Worm (Caenorhabditis elegans) whole organism, young adult: Measurements from ENCODE around the gene M106.7.

Experiments
- B0261.1 ChIP-seq: sonication (generic microtip); optimal IDR thresholded peaks from 2 replicates; lab custom pipeline; 2016; ENCODE audit warnings: mild to moderate bottlenecking, missing genetic modification characterization, moderate library complexity, missing compliant biosample characterization
- ama-1 ChIP-seq, 3 experiments: fragments of 150-350 bp in 1 of 3; sonication (generic microtip) in 2 of 3; optimal IDR thresholded peaks; 2 replicates each; lab custom pipeline; 2014 to 2018; ENCODE audit warnings: missing biosample characterization in 2 of 3, missing genetic modification characterization in 2 of 3, missing genetic modification reagents in 2 of 3
- cebp-1 ChIP-seq, 2 experiments: fragments of 200-800 bp in 1 of 2; sonication (Bioruptor generic) in 1 of 2; sonication (generic microtip) in 1 of 2; IDR thresholded peaks in 1 of 2; optimal IDR thresholded peaks in 1 of 2; 2 replicates each; pipeline versions ENCODE4 v1.3.6 to Lab custom; 2017 to 2022; ENCODE audit warnings: missing compliant biosample characterization in 2 of 2, missing genetic modification characterization in 2 of 2, mild to moderate bottlenecking in 1 of 2, missing genetic modification reagents in 1 of 2, moderate library complexity in 1 of 2
- efl-1 ChIP-seq: fragments of 150-350 bp; optimal IDR thresholded peaks from 2 replicates; lab custom pipeline; 2014; ENCODE audit warnings: missing biosample characterization, missing genetic modification reagents, missing genetic modification characterization
- egl-18 ChIP-seq: fragments of 200-800 bp; sonication (Bioruptor generic); IDR thresholded peaks from 2 replicates; pipeline ENCODE4 v1.3.6; 2022; ENCODE audit warnings: missing genetic modification reagents, missing genetic modification characterization, missing compliant biosample characterization
- egrh-3 ChIP-seq: fragments of 200-800 bp; sonication (Bioruptor generic); IDR thresholded peaks from 2 replicates; pipeline ENCODE4 v1.3.6; 2022; ENCODE audit warnings: missing genetic modification reagents, missing genetic modification characterization, missing compliant biosample characterization
- hlh-26 ChIP-seq: fragments of 200-800 bp; sonication (Bioruptor generic); conservative IDR thresholded peaks from 2 replicates; pipeline ENCODE4 v1.3.6; 2022; ENCODE audit warnings: missing genetic modification reagents, missing genetic modification characterization, missing compliant biosample characterization
- lin-35 ChIP-seq, 3 experiments: fragments of 150-350 bp in 2 of 3; sonication (generic microtip) in 1 of 3; optimal IDR thresholded peaks; 2 replicates each; lab custom pipeline; 2014 to 2018; ENCODE audit warnings: missing biosample characterization in 3 of 3, missing genetic modification characterization in 3 of 3, missing genetic modification reagents in 3 of 3
- lsl-1 ChIP-seq: fragments of 200-800 bp; sonication (Bioruptor generic); optimal IDR thresholded peaks from 2 replicates; lab custom pipeline; 2018; ENCODE audit warnings: mild to moderate bottlenecking, missing genetic modification characterization, moderate library complexity, missing compliant biosample characterization
- madf-6 ChIP-seq: fragments of 200-800 bp; sonication (Bioruptor generic); IDR thresholded peaks from 2 replicates; pipeline ENCODE4 v1.3.6; 2022; ENCODE audit warnings: missing genetic modification reagents, missing genetic modification characterization, missing compliant biosample characterization
- pha-4 ChIP-seq: fragments of 150-350 bp; sonication (generic microtip); optimal IDR thresholded peaks from 2 replicates; lab custom pipeline; 2014; ENCODE audit warnings: missing biosample characterization, missing genetic modification reagents, missing genetic modification characterization
- rec-8 ChIP-seq, 2 experiments: sonication (generic microtip); optimal IDR thresholded peaks; 2 replicates each; lab custom pipeline; 2016; ENCODE audit warnings: mild to moderate bottlenecking in 2 of 2, missing genetic modification characterization in 2 of 2, missing genetic modification reagents in 2 of 2, missing genotype in 2 of 2, missing biosample characterization in 1 of 2, missing compliant biosample characterization in 1 of 2, moderate library complexity in 1 of 2

DNA sequence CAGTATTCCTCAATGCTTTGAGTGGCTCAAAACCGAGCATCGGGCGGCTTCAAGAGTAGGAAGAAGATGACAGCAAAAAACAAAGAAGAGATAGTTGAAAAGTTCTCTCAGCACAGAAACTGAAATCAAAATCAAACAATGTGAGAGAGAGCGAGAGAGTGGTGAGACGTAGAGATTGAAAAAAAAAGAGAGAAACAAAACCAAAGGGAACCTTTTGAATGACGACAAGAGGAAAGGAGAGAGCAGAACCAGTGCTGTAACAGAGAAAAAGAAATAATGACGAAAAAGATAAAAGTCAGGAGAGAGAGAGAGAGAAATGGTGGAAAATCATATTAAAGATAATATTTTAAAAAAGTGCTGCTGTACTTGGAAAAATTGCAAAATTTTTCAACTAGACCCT lies 10.2 kb upstream of the M106.7 start:
- TF ChIP-seq pha-4 (tag; lab: Kevin White, UChicago) (no peak), egrh-3 (GFP tag; lab: Robert Waterston, UW) (no peak), rec-8 (tag; optimal IDR thresholded peaks at IDR 0.05; lab: Kevin White, UChicago) (no peak), efl-1 (GFP tag; lab: Kevin White, UChicago) (no peak), ama-1 (optimal IDR thresholded peaks at IDR 0.05; lab: Kevin White, UChicago) (no peak), ama-1 (GFP tag; optimal IDR thresholded peaks at IDR 0.05; lab: Kevin White, UChicago) (no peak), madf-6 (GFP tag; lab: Robert Waterston, UW) (no peak), lsl-1 (GFP tag; lab: Kevin White, UChicago) (no peak), cebp-1 (GFP tag; IDR thresholded peaks at IDR 0.05; lab: Robert Waterston, UW) (no peak), cebp-1 (tag; optimal IDR thresholded peaks at IDR 0.05; lab: Kevin White, UChicago) (peak; percentile 56), lin-35 (GFP tag; optimal IDR thresholded peaks at IDR 0.05; lab: Kevin White, UChicago) (no peak), egl-18 (no peak), B0261.1 (tag; lab: Kevin White, UChicago) (no peak), hlh-26 (no peak)
